Fruit fly (Drosophila melanogaster): ENCODE data around the gene CG6321.

CG6321 gene

dm6 chr3L:11047877-11048276 is 13.1 kb downstream of the CG6321 start (continued):
- peak; percentile 20; the same call in 1 of the 2 replicates for TF ChIP-seq amos (GFP tag; IDR thresholded peaks at IDR 0.05; ENCODE audit: partially characterized antibody)
- TF ChIP-seq jing (GFP tag; optimal IDR thresholded peaks at IDR 0.05): peak; percentile 45
- peak in 1 of 2 experiments; percentile 14 for TF ChIP-seq crp (GFP tag; optimal IDR thresholded peaks at IDR 0.05)
- peak; percentile 73 for TF ChIP-seq CG18619 (GFP tag; optimal IDR thresholded peaks at IDR 0.05)
- TF ChIP-seq CG12769 (tag; optimal IDR thresholded peaks at IDR 0.05): peak; percentile 68
- no peak for TF ChIP-seq vnd (GFP tag; IDR thresholded peaks at IDR 0.05; ENCODE audit: partially characterized antibody)
- peak; percentile 79 for TF ChIP-seq CG5953 (GFP tag; IDR thresholded peaks at IDR 0.05)
- TF ChIP-seq Atf3 (GFP tag; optimal IDR thresholded peaks at IDR 0.05): peak; percentile 73
- TF ChIP-seq CG8089 (GFP tag; optimal IDR thresholded peaks at IDR 0.05): peak; percentile 91
- peak; percentile 39 for TF ChIP-seq Ssrp (tag; optimal IDR thresholded peaks at IDR 0.05)
- TF ChIP-seq Fer3 (tag; optimal IDR thresholded peaks at IDR 0.05): peak; percentile 64
- peak; percentile 77 for TF ChIP-seq chm (GFP tag; IDR thresholded peaks at IDR 0.05)
- peak; percentile 66 for TF ChIP-seq repo (GFP tag; optimal IDR thresholded peaks at IDR 0.05)
- TF ChIP-seq CG10565 (GFP tag; optimal IDR thresholded peaks at IDR 0.05): no peak
- TF ChIP-seq CG14710 (tag; optimal IDR thresholded peaks at IDR 0.05): peak; percentile 31
- peak; percentile 96 for TF ChIP-seq Myb (GFP tag; optimal IDR thresholded peaks at IDR 0.05)
- no peak for TF ChIP-seq unc-4 (GFP tag; IDR thresholded peaks at IDR 0.05; ENCODE audit: partially characterized antibody)
- peak; percentile 39; the same call in 1 of the 2 replicates for TF ChIP-seq dimm (GFP tag; IDR thresholded peaks at IDR 0.05)
- peak; percentile 64 for TF ChIP-seq nau (GFP tag; optimal IDR thresholded peaks at IDR 0.05)
- peak; percentile 85 for TF ChIP-seq CG17912 (GFP tag; optimal IDR thresholded peaks at IDR 0.05)
- peak; percentile 54; the same call in 1 of the 3 replicates for TF ChIP-seq Opbp (GFP tag; IDR thresholded peaks at IDR 0.05; ENCODE audit: partially characterized antibody)
- TF ChIP-seq CG12299 (tag; optimal IDR thresholded peaks at IDR 0.05): no peak
- TF ChIP-seq toy (GFP tag; IDR thresholded peaks at IDR 0.05): no peak
- peak; percentile 38 for TF ChIP-seq CG12155 (GFP tag; optimal IDR thresholded peaks at IDR 0.05)
- TF ChIP-seq seq (GFP tag; IDR thresholded peaks at IDR 0.05): 0 out of 2 replicates have a peak, but pooled peaks have one; percentile 52
- TF ChIP-seq CG2889 (GFP tag; IDR thresholded peaks at IDR 0.05): no peak
- no peak for TF ChIP-seq Nf-YB (GFP tag; optimal IDR thresholded peaks at IDR 0.05)
- TF ChIP-seq CG11398 (GFP tag; optimal IDR thresholded peaks at IDR 0.05): peak; percentile 32
- TF ChIP-seq BEAF-32 (GFP tag; optimal IDR thresholded peaks at IDR 0.05): no peak
- no peak for TF ChIP-seq TFAM (GFP tag; optimal IDR thresholded peaks at IDR 0.05)
- no peak for TF ChIP-seq CG18011 (GFP tag; optimal IDR thresholded peaks at IDR 0.05)
- TF ChIP-seq pnt (GFP tag; optimal IDR thresholded peaks at IDR 0.05): peak; percentile 76
- TF ChIP-seq CG1233 (GFP tag; optimal IDR thresholded peaks at IDR 0.05): peak; percentile 68
- TF ChIP-seq hbn (GFP tag; IDR thresholded peaks at IDR 0.05; ENCODE audit: partially characterized antibody): no peak
- TF ChIP-seq Kr (GFP tag; optimal IDR thresholded peaks at IDR 0.05): no peak
- TF ChIP-seq Med (GFP tag): peak; percentile 98
- no peak for TF ChIP-seq lbe (GFP tag; optimal IDR thresholded peaks at IDR 0.05)
- TF ChIP-seq chinmo (GFP tag; IDR thresholded peaks at IDR 0.05; ENCODE audit: partially characterized antibody): no peak
- TF ChIP-seq CG34224 (GFP tag; IDR thresholded peaks at IDR 0.05; ENCODE audit: partially characterized antibody): no peak
- TF ChIP-seq Mrtf (GFP tag; IDR thresholded peaks at IDR 0.05): peak; percentile 82
- peak; percentile 96 for TF ChIP-seq CG11456 (GFP tag; IDR thresholded peaks at IDR 0.05)
- TF ChIP-seq Bteb2 (GFP tag; optimal IDR thresholded peaks at IDR 0.05): no peak
- peak; percentile 55 for TF ChIP-seq CG15269 (tag; optimal IDR thresholded peaks at IDR 0.05)
- peak in 1 of 2 experiments; percentile 72 for TF ChIP-seq bsh (GFP tag; optimal IDR thresholded peaks at IDR 0.05)
- peak; percentile 72; the same call in 1 of the 3 replicates for TF ChIP-seq gce (GFP tag; IDR thresholded peaks at IDR 0.05)
- TF ChIP-seq CG4820 (GFP tag; optimal IDR thresholded peaks at IDR 0.05): peak; percentile 58
- no peak for TF ChIP-seq CG16813 (GFP tag; IDR thresholded peaks at IDR 0.05; ENCODE audit: partially characterized antibody)
- peak; percentile 81 for TF ChIP-seq Antp (GFP tag; optimal IDR thresholded peaks at IDR 0.05)
- TF ChIP-seq Asciz (GFP tag; optimal IDR thresholded peaks at IDR 0.05): peak; percentile 51
- no peak for TF ChIP-seq h (optimal IDR thresholded peaks at IDR 0.05)

All from whole organism, embryonic.